Worm (Caenorhabditis elegans): ENCODE data around the gene C47D12.4.

DNA sequence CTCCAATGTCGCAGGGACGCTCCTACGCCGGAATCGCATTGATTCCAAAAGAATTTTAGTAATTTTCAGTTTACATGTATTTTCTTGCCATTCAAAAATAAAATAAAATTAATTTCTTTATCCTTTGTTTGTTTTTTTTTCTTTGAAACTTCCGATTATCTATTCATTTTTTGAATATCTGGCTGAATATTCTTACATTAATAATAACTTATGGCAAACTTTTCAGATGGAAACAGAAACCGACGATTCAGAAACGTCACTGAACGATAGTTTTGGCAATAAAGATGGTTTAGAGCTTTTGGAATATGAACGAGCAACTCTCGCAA lies 14.3 kb downstream of the C47D12.4 start, which contains the start of gene xpf-1:
- TF ChIP-seq klf-2 (GFP tag; conservative IDR thresholded peaks at IDR 0.05) (no peak), T22C8.4 (GFP tag; IDR thresholded peaks at IDR 0.05) (no peak), ztf-23 (GFP tag; IDR thresholded peaks at IDR 0.05) (no peak), ztf-29 (GFP tag; IDR thresholded peaks at IDR 0.05) (no peak)

Data from whole organism, midembryonic.